Worm (Caenorhabditis elegans) whole organism, L4 larva: ENCODE data around the gene suex-2.

Experiments
- D1046.2 ChIP-seq: fragments of 200-800 bp; sonication (Bioruptor generic); IDR thresholded peaks from 2 replicates; pipeline ENCODE4 v1.3.6; 2022; ENCODE audit warnings: missing genetic modification characterization, missing compliant biosample characterization
- F10B5.3 ChIP-seq: sonication (generic microtip); optimal IDR thresholded peaks from 2 replicates; lab custom pipeline; 2016; ENCODE audit warnings: mild to moderate bottlenecking, missing genetic modification characterization, missing compliant biosample characterization
- T26A8.4 ChIP-seq: fragments of 200-800 bp; sonication (Bioruptor generic); IDR thresholded peaks from 2 replicates; pipeline ENCODE4 v1.3.6; 2022; ENCODE audit warnings: missing genetic modification characterization, missing compliant biosample characterization
- Y48G9A.11 ChIP-seq: fragments of 200-800 bp; sonication (Bioruptor generic); IDR thresholded peaks from 2 replicates; pipeline ENCODE4 v1.3.6; 2022; ENCODE audit warnings: missing genetic modification reagents, missing genetic modification characterization, missing compliant biosample characterization
- aha-1 ChIP-seq: fragments of 150-350 bp; peaks from one replicate; lab custom pipeline; 2014; ENCODE audit warnings: missing biosample characterization, missing genetic modification characterization
- aly-2 ChIP-seq: sonication (generic microtip); optimal IDR thresholded peaks from 2 replicates; lab custom pipeline; 2018; ENCODE audit warnings: missing biosample characterization, missing genetic modification characterization
- attf-4 ChIP-seq: sonication (generic microtip); optimal IDR thresholded peaks from 3 replicates; lab custom pipeline; 2017; ENCODE audit warnings: missing biosample characterization, missing genetic modification characterization
- ceh-20 ChIP-seq: fragments of 200-800 bp; sonication (Bioruptor generic); IDR thresholded peaks from 2 replicates; pipeline ENCODE4 v1.3.6; 2022; ENCODE audit warnings: missing genetic modification reagents, missing genetic modification characterization, missing compliant biosample characterization
- ceh-82 ChIP-seq: sonication (generic microtip); optimal IDR thresholded peaks from 2 replicates; lab custom pipeline; 2017; ENCODE audit warnings: missing biosample characterization, missing genetic modification characterization
- ces-1 ChIP-seq: fragments of 150-350 bp; sonication (generic microtip); optimal IDR thresholded peaks from 4 replicates; lab custom pipeline; 2014; ENCODE audit warnings: missing biosample characterization, missing genetic modification reagents, missing genetic modification characterization
- daf-12 ChIP-seq: fragments of 150-350 bp; optimal IDR thresholded peaks from 2 replicates; lab custom pipeline; 2014; ENCODE audit warnings: missing biosample characterization, missing genetic modification reagents, missing genetic modification characterization
- dmd-6 ChIP-seq: fragments of 200-800 bp; sonication (Bioruptor generic); IDR thresholded peaks from 2 replicates; pipeline ENCODE4 v1.3.6; 2022; ENCODE audit warnings: missing genetic modification reagents, missing genetic modification characterization, missing compliant biosample characterization
- dmd-8 ChIP-seq: fragments of 200-800 bp; sonication (Bioruptor generic); IDR thresholded peaks from 2 replicates; pipeline ENCODE4 v1.3.6; 2022; ENCODE audit warnings: missing genetic modification characterization, missing compliant biosample characterization
- fos-1 ChIP-seq: fragments of 150-350 bp; optimal IDR thresholded peaks from 2 replicates; lab custom pipeline; 2014; ENCODE audit warnings: missing biosample characterization, missing genetic modification characterization
- gei-8 ChIP-seq: fragments of 200-800 bp; sonication (Bioruptor generic); optimal IDR thresholded peaks from 2 replicates; lab custom pipeline; 2018; ENCODE audit warnings: mild to moderate bottlenecking, missing genetic modification characterization, missing compliant biosample characterization
- hif-1 ChIP-seq, 2 experiments: sonication (generic microtip); optimal IDR thresholded peaks; 2 replicates each; lab custom pipeline; 2016 to 2017; ENCODE audit warnings: missing compliant biosample characterization in 2 of 2, missing genetic modification characterization in 2 of 2, missing genetic modification reagents in 2 of 2, missing genotype in 2 of 2, mild to moderate bottlenecking in 1 of 2
- hlh-11 ChIP-seq: fragments of 200-800 bp; sonication (Bioruptor generic); optimal IDR thresholded peaks from 2 replicates; lab custom pipeline; 2018; ENCODE audit warnings: mild to moderate bottlenecking, missing genetic modification characterization, missing compliant biosample characterization
- hlh-30 ChIP-seq: sonication (generic microtip); optimal IDR thresholded peaks from 2 replicates; lab custom pipeline; 2017; ENCODE audit warnings: antibody characterized with exemption, mild to moderate bottlenecking, missing genetic modification characterization, missing compliant biosample characterization; ENCODE audit not compliant: insufficient read depth
- hmg-1.1 ChIP-seq: fragments of 200-800 bp; sonication (Bioruptor generic); IDR thresholded peaks from 2 replicates; pipeline ENCODE4 v1.3.6; 2022; ENCODE audit warnings: missing genetic modification reagents, missing genetic modification characterization, missing compliant biosample characterization
- lim-7 ChIP-seq: fragments of 200-800 bp; sonication (Bioruptor generic); IDR thresholded peaks from 2 replicates; pipeline ENCODE4 v1.3.6; 2022; ENCODE audit warnings: missing genetic modification characterization, missing compliant biosample characterization
- lin-1 ChIP-seq: fragments of 200-800 bp; sonication (Bioruptor generic); IDR thresholded peaks from 2 replicates; pipeline ENCODE4 v1.3.6; 2022; ENCODE audit warnings: missing genetic modification reagents, missing genetic modification characterization, missing compliant biosample characterization
- lin-38 ChIP-seq: fragments of 200-800 bp; sonication (Bioruptor generic); IDR thresholded peaks from 2 replicates; pipeline ENCODE4 v1.3.6; 2022; ENCODE audit warnings: missing genetic modification reagents, missing genetic modification characterization, missing compliant biosample characterization
- lsy-2 ChIP-seq, 2 experiments: fragments of 150-350 bp in 1 of 2; sonication (generic microtip) in 1 of 2; optimal IDR thresholded peaks; 2 replicates each; lab custom pipeline; 2014 to 2017; ENCODE audit warnings: missing biosample characterization in 2 of 2, missing genetic modification characterization in 2 of 2
- mdl-1 ChIP-seq, 2 experiments: fragments of 150-350 bp in 1 of 2; sonication (generic microtip) in 1 of 2; optimal IDR thresholded peaks; 2 replicates each; lab custom pipeline; 2014 to 2017; ENCODE audit warnings: missing biosample characterization in 2 of 2, missing genetic modification characterization in 2 of 2
- mep-1 ChIP-seq: fragments of 150-350 bp; sonication (generic microtip); optimal IDR thresholded peaks from 3 replicates; lab custom pipeline; 2014; ENCODE audit warnings: missing biosample characterization, missing genetic modification characterization
- nhr-102 ChIP-seq: sonication (generic microtip); optimal IDR thresholded peaks from 2 replicates; lab custom pipeline; 2016; ENCODE audit warnings: mild to moderate bottlenecking, missing genetic modification characterization, moderate library complexity, missing compliant biosample characterization
- nhr-111 ChIP-seq: fragments of 200-800 bp; sonication (Bioruptor generic); optimal IDR thresholded peaks from 2 replicates; lab custom pipeline; 2018; ENCODE audit warnings: mild to moderate bottlenecking, missing genetic modification characterization, missing compliant biosample characterization
- nhr-25 ChIP-seq: sonication (generic microtip); optimal IDR thresholded peaks from 2 replicates; lab custom pipeline; 2017; ENCODE audit warnings: missing genetic modification characterization, mild to moderate bottlenecking, missing compliant biosample characterization, antibody characterized with exemption, moderate library complexity, borderline replicate concordance; ENCODE audit not compliant: insufficient read depth
- nhr-41 ChIP-seq: fragments of 200-800 bp; sonication (Bioruptor generic); IDR thresholded peaks from 2 replicates; pipeline ENCODE4 v1.3.6; 2022; ENCODE audit warnings: missing genetic modification reagents, missing genetic modification characterization, missing compliant biosample characterization
- nhr-48 ChIP-seq: sonication (generic microtip); optimal IDR thresholded peaks from 2 replicates; lab custom pipeline; 2016; ENCODE audit warnings: mild to moderate bottlenecking, missing genetic modification characterization, missing compliant biosample characterization
- nhr-76 ChIP-seq: fragments of 150-350 bp; optimal IDR thresholded peaks from 2 replicates; lab custom pipeline; 2014; ENCODE audit warnings: missing biosample characterization, missing genetic modification characterization
- nhr-77 ChIP-seq: fragments of 150-350 bp; optimal IDR thresholded peaks from 2 replicates; lab custom pipeline; 2014; ENCODE audit warnings: missing biosample characterization, missing genetic modification characterization
- pha-4 ChIP-seq, 2 experiments: fragments of 150-350 bp in 1 of 2; fragments of 200-800 bp in 1 of 2; sonication (Bioruptor generic) in 1 of 2; IDR thresholded peaks in 1 of 2; optimal IDR thresholded peaks in 1 of 2; 2 replicates each; pipeline versions ENCODE4 v1.3.6 to Lab custom; 2014 to 2022; ENCODE audit warnings: missing genetic modification characterization in 2 of 2, missing genetic modification reagents in 2 of 2, missing biosample characterization in 1 of 2, missing compliant biosample characterization in 1 of 2
- rbr-2 ChIP-seq: sonication (generic microtip); optimal IDR thresholded peaks from 2 replicates; lab custom pipeline; 2016; ENCODE audit warnings: missing genotype, missing genetic modification characterization, missing compliant biosample characterization
- snpc-1.2 ChIP-seq: fragments of 200-800 bp; sonication (Bioruptor generic); IDR thresholded peaks from 2 replicates; pipeline ENCODE4 v1.3.6; 2022; ENCODE audit warnings: missing genetic modification reagents, missing genetic modification characterization, missing compliant biosample characterization
- snpc-4 ChIP-seq: fragments of 150-350 bp; optimal IDR thresholded peaks from 2 replicates; lab custom pipeline; 2014; ENCODE audit warnings: missing biosample characterization, missing genetic modification characterization
- spr-3 ChIP-seq: fragments of 200-800 bp; sonication (Bioruptor generic); optimal IDR thresholded peaks from 2 replicates; lab custom pipeline; 2018; ENCODE audit warnings: mild to moderate bottlenecking, missing genetic modification characterization, missing compliant biosample characterization
- tra-1 ChIP-seq: fragments of 200-800 bp; sonication (Bioruptor generic); IDR thresholded peaks from 2 replicates; pipeline ENCODE4 v1.3.6; 2022; ENCODE audit warnings: missing genetic modification reagents, missing genetic modification characterization, missing compliant biosample characterization
- unc-130 ChIP-seq: sonication (generic microtip); optimal IDR thresholded peaks from 2 replicates; lab custom pipeline; 2016; ENCODE audit warnings: missing genetic modification reagents, missing genetic modification characterization, missing compliant biosample characterization
- unc-62 ChIP-seq, 3 experiments: fragments of 150-350 bp in 1 of 3; sonication (generic microtip); optimal IDR thresholded peaks in 2 of 3; peaks in 1 of 3; 1 replicate in 1 of 3; 2 replicates in 2 of 3; lab custom pipeline; 2014 to 2017; ENCODE audit warnings: missing biosample characterization in 3 of 3, missing genetic modification characterization in 3 of 3, missing genetic modification reagents in 3 of 3, missing genotype in 1 of 3
- vab-7 ChIP-seq: fragments of 200-800 bp; sonication (Bioruptor generic); IDR thresholded peaks from 2 replicates; pipeline ENCODE4 v1.3.6; 2022; ENCODE audit warnings: missing genetic modification reagents, missing genetic modification characterization, missing compliant biosample characterization

The suex-2 gene

DNA sequence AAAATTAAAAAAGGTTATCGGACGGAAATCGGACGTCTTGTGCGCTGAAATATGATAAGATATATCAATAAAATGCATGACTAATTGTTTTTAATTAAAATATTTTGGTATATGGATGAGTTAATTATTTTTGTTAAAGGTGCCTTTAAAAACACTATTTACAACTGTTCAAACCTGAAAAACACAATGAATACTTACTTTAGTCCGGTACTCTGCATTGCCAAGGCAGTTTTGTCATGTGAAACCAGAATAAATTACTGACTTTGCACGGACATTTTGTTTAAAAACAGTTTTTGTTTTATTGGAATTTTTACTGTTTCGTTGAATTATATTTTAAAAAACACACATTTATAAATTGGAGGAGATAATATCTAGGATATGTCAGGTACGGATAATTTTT lies at the start of gene suex-2:
suex-2 (plus strand) TSS at position 301 of the 400 bp plus-strand sequence.
- TF ChIP-seq attf-4 (tag; lab: Kevin White, UChicago), result no peak
- no peak for TF ChIP-seq daf-12
- TF ChIP-seq vab-7 (GFP tag; lab: Robert Waterston, UW), result no peak
- no peak for TF ChIP-seq nhr-111 (GFP tag; lab: Kevin White, UChicago)
- TF ChIP-seq aha-1 (tag; lab: Kevin White, UChicago), result peak; percentile 8
- TF ChIP-seq nhr-102 (tag; lab: Kevin White, UChicago), result no peak
- no peak for TF ChIP-seq lin-38 (GFP tag; lab: Robert Waterston, UW)

DNA sequence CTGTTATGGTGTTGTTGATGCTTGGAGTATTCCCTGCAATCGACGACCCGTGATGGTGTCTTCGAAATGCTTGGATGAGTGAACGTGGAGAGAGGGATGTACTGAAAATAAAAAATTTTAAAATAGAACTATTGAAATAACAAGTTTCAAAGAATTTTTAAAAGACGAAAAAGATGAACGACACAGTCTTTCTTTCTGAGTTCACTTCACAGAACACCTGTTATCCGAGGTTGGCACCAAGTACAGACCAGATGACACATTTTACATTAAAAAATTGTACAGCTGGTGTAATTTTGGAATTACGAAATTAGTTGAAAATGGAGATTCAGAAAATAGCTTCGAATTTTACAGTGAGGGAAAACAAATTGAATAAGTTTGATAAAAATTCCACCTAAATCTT lies 49.3 kb upstream of the suex-2 start, which contains the start of gene rap-1:
rap-1 (minus strand) TSS at position 101 of the 400 bp plus-strand sequence.
- TF ChIP-seq unc-130 (GFP tag; lab: Kevin White, UChicago) (no peak), dmd-6 (GFP tag; lab: Robert Waterston, UW) (no peak), F10B5.3 (tag; lab: Kevin White, UChicago) (no peak), nhr-76 (tag; lab: Kevin White, UChicago) (no peak), fos-1 (tag; lab: Kevin White, UChicago) (no peak)

DNA sequence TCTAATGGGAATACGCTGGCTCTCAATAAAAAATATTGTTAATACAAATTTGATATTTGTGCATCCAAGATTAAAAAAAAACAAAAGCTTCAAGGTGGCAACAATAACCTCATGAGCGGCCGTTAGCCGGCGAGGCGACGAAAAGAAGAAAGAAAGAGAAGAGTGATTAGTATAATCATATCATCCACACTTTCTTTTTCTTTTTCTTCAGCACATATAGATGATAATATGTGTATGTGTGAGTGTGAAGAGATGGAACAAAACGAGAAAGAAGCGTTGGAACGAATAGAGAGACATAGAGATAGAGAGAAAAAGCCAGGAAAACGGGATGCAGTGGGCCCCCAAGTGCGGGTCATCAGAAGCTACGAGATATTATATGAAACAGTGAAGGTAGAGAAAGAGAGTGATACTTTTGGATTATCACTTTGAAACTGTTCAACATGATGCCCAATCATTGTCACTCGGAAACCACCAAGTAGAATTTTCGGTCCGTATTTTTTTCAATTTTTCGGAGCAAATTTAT lies 47.7 kb upstream of the suex-2 start:
- TF ChIP-seq ces-1 (no peak), tra-1 (GFP tag; lab: Robert Waterston, UW) (no peak), Y48G9A.11 (GFP tag; lab: Robert Waterston, UW) (no peak), attf-4 (tag; lab: Kevin White, UChicago) (no peak), spr-3 (GFP tag; lab: Kevin White, UChicago) (no peak), nhr-111 (GFP tag; lab: Kevin White, UChicago) (no peak), lin-38 (GFP tag; lab: Robert Waterston, UW) (no peak), nhr-77 (tag; lab: Kevin White, UChicago) (no peak), gei-8 (GFP tag; lab: Kevin White, UChicago) (no peak), rbr-2 (no peak), ceh-82 (tag; lab: Kevin White, UChicago) (no peak), nhr-25 (tag; lab: Kevin White, UChicago) (no peak), unc-130 (GFP tag; lab: Kevin White, UChicago) (no peak), snpc-4 (tag; lab: Kevin White, UChicago) (no peak), lsy-2 (tag; optimal IDR thresholded peaks at IDR 0.05; lab: Kevin White, UChicago) (peak in 1 of 2 experiments; percentile 35), nhr-48 (no peak), nhr-41 (GFP tag; lab: Robert Waterston, UW) (no peak), hlh-30 (peak; percentile 6), snpc-1.2 (GFP tag; lab: Robert Waterston, UW) (no peak), unc-62 (GFP tag; optimal IDR thresholded peaks at IDR 0.05 in 1 of 2; lab: Kevin White, UChicago) (no peak), unc-62 (tag; optimal IDR thresholded peaks at IDR 0.05; lab: Kevin White, UChicago) (no peak), hlh-11 (tag; lab: Kevin White, UChicago) (peak; percentile 24), lin-1 (GFP tag; lab: Robert Waterston, UW) (no peak), T26A8.4 (GFP tag; lab: Robert Waterston, UW) (no peak), D1046.2 (no peak), ceh-20 (GFP tag; lab: Robert Waterston, UW) (no peak), mep-1 (tag; lab: Kevin White, UChicago) (no peak), lim-7 (no peak), hif-1 (tag; optimal IDR thresholded peaks at IDR 0.05; lab: Kevin White, UChicago) (no peak), mdl-1 (tag; optimal IDR thresholded peaks at IDR 0.05; lab: Kevin White, UChicago) (peak in 1 of 2 experiments; percentile 14), pha-4 (GFP tag; IDR thresholded peaks at IDR 0.05; lab: Robert Waterston, UW) (no peak), pha-4 (tag; optimal IDR thresholded peaks at IDR 0.05; lab: Kevin White, UChicago) (no peak), aly-2 (tag; lab: Kevin White, UChicago) (no peak), dmd-8 (GFP tag; lab: Robert Waterston, UW) (no peak), hmg-1.1 (GFP tag; lab: Robert Waterston, UW) (no peak), vab-7 (GFP tag; lab: Robert Waterston, UW) (no peak)
